Worm (Caenorhabditis elegans): ENCODE measurements around the gene idh-1.

- no peak for TF ChIP-seq nfya-1 (tag; optimal IDR thresholded peaks at IDR 0.05; ENCODE audit: borderline replicate concordance, insufficient read depth)
- TF ChIP-seq unc-62 (GFP tag; optimal IDR thresholded peaks at IDR 0.05): no peak
- no peak for TF ChIP-seq ama-1 (optimal IDR thresholded peaks at IDR 0.05)
- TF ChIP-seq ama-1 (GFP tag; optimal IDR thresholded peaks at IDR 0.05): no peak
- no peak for TF ChIP-seq aptf-3 (GFP tag; IDR thresholded peaks at IDR 0.05)
- TF ChIP-seq nhr-90 (tag; optimal IDR thresholded peaks at IDR 0.05): no peak
- TF ChIP-seq unc-130 (GFP tag; optimal IDR thresholded peaks at IDR 0.05): no peak
- TF ChIP-seq ets-4 (GFP tag; optimal IDR thresholded peaks at IDR 0.05): no peak
- TF ChIP-seq let-526 (GFP tag; IDR thresholded peaks at IDR 0.05): no peak
- TF ChIP-seq lin-26 (GFP tag; IDR thresholded peaks at IDR 0.05): no peak
- no peak for TF ChIP-seq atf-7 (tag; optimal IDR thresholded peaks at IDR 0.05)
- TF ChIP-seq pha-4 (tag; optimal IDR thresholded peaks at IDR 0.05): no peak
These were observed 8.6 kb downstream of the idh-1 start for ce11 chrIV:9432327-9432726.

Measured in whole organism, young adult.